Worm (Caenorhabditis elegans): ENCODE data around the gene par-1.

ce11 chrV:14179947-14180346, 34.8 kb upstream of the par-1 start, which contains the start of gene ZC376.8:
- TF ChIP-seq tbx-7 (tag; optimal IDR thresholded peaks at IDR 0.05): no peak
- no peak for TF ChIP-seq ceh-19 (GFP tag; optimal IDR thresholded peaks at IDR 0.05)
